Worm (Caenorhabditis elegans): Measurements from ENCODE around the gene F52D10.4.

- no peak for TF ChIP-seq ztf-11 (tag; optimal IDR thresholded peaks at IDR 0.05)
- no peak for TF ChIP-seq ama-1 (optimal IDR thresholded peaks at IDR 0.05)
- TF ChIP-seq aly-2 (tag; optimal IDR thresholded peaks at IDR 0.05): no peak
- TF ChIP-seq nhr-237 (tag; optimal IDR thresholded peaks at IDR 0.05): no peak
- TF ChIP-seq unc-62 (GFP tag; optimal IDR thresholded peaks at IDR 0.05): no peak
Measured at ce11 chrX:11598839-11599238, 18.4 kb upstream of the F52D10.4 start.

Data from whole organism, L3 larva.